In the genomic region with DNA sequence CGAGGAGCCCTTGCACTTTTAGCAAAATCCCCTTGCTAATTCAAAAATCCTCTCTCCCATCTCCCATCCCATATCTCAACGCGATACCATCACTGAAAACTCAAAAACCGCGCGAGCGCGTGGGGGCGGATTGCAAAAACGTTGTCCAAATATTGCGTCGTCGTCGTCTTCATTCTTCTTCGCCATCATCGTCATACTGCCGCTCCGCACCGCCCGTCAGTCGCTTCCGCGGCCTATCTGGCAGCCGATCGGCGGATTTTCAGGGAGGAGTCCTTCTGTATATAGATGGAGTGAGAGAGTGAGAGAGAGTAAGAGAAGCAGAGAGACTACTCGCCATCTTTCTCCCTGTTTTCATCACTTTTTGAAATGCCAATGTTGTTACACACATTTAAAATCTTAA, we compare ENCODE assay signal across 5 worm cellular contexts.
TF ChIP-seq lines count a peak whose summit lies in the region.

No protein-coding gene starts in this region.

TF ChIP-seq in whole organism, L3 larva, 47 proteins besides CTCF, POLR2A, EP300 and RAD21:
- TF ChIP-seq elt-1 (tag; optimal IDR thresholded peaks at IDR 0.05; lab: Kevin White, UChicago): peak; percentile 18
- TF ChIP-seq fos-1 (tag; optimal IDR thresholded peaks at IDR 0.05; lab: Kevin White, UChicago): no peak
- TF ChIP-seq pqm-1 (tag; optimal IDR thresholded peaks at IDR 0.05; lab: Kevin White, UChicago): no peak
- no peak for TF ChIP-seq tbx-2 (tag; optimal IDR thresholded peaks at IDR 0.05; lab: Kevin White, UChicago)
- TF ChIP-seq nhr-237 (tag; optimal IDR thresholded peaks at IDR 0.05; lab: Kevin White, UChicago): no peak
- no peak for TF ChIP-seq nhr-43 (tag; optimal IDR thresholded peaks at IDR 0.05; lab: Kevin White, UChicago; ENCODE audit: poor library complexity, severe bottlenecking)
- TF ChIP-seq nhr-25 (tag; optimal IDR thresholded peaks at IDR 0.05; lab: Kevin White, UChicago): peak; percentile 48

TF ChIP-seq in whole organism, L4 larva, 104 proteins besides CTCF, POLR2A, EP300 and RAD21:
- TF ChIP-seq nhr-77 (tag; optimal IDR thresholded peaks at IDR 0.05; lab: Kevin White, UChicago) (no peak), zfp-2 (tag; optimal IDR thresholded peaks at IDR 0.05; lab: Kevin White, UChicago) (no peak), nhr-76 (tag; optimal IDR thresholded peaks at IDR 0.05; lab: Kevin White, UChicago) (no peak), aha-1 (tag; lab: Kevin White, UChicago) (peak; percentile 69), lin-39 (tag; optimal IDR thresholded peaks at IDR 0.05; lab: Kevin White, UChicago) (no peak), ceh-28 (tag; optimal IDR thresholded peaks at IDR 0.05; lab: Kevin White, UChicago) (no peak), fkh-10 (GFP tag; optimal IDR thresholded peaks at IDR 0.05; lab: Kevin White, UChicago) (no peak), set-16 (GFP tag; IDR thresholded peaks at IDR 0.05; lab: Robert Waterston, UW) (peak; percentile 56; the same call in 1 of the 2 replicates)
TF ChIP-seq in whole organism, L4 larva: peak in this region for 2.

TF ChIP-seq in whole organism, late embryonic, 69 proteins besides CTCF, POLR2A, EP300 and RAD21:
- no peak for TF ChIP-seq ceh-45 (GFP tag; IDR thresholded peaks at IDR 0.05; lab: Robert Waterston, UW)
- TF ChIP-seq rnt-1 (tag; optimal IDR thresholded peaks at IDR 0.05; lab: Kevin White, UChicago): peak; percentile 46
- no peak for TF ChIP-seq ceh-9 (tag; optimal IDR thresholded peaks at IDR 0.05; lab: Kevin White, UChicago)
- TF ChIP-seq nhr-232 (tag; optimal IDR thresholded peaks at IDR 0.05; lab: Kevin White, UChicago): no peak
- TF ChIP-seq lin-11 (tag; optimal IDR thresholded peaks at IDR 0.05; lab: Kevin White, UChicago): no peak
- TF ChIP-seq fkh-6 (tag; optimal IDR thresholded peaks at IDR 0.05; lab: Kevin White, UChicago): no peak
- TF ChIP-seq elt-4 (tag; optimal IDR thresholded peaks at IDR 0.05; lab: Kevin White, UChicago): peak; percentile 45

TF ChIP-seq in whole organism, mixed stage, embryonic, 35 proteins besides CTCF, POLR2A, EP300 and RAD21:
- no peak for TF ChIP-seq ceh-39 (tag; optimal IDR thresholded peaks at IDR 0.05; lab: Kevin White, UChicago)
- TF ChIP-seq mep-1 (tag; optimal IDR thresholded peaks at IDR 0.05; lab: Kevin White, UChicago): no peak
- TF ChIP-seq nhr-237 (tag; optimal IDR thresholded peaks at IDR 0.05; lab: Kevin White, UChicago): no peak
- peak; percentile 29 for TF ChIP-seq ham-2 (GFP tag; optimal IDR thresholded peaks at IDR 0.05; lab: Kevin White, UChicago)

TF ChIP-seq in whole organism, young adult, 124 proteins besides CTCF, POLR2A, EP300 and RAD21:
- peak; percentile 66 for TF ChIP-seq zfh-2 (GFP tag; conservative IDR thresholded peaks at IDR 0.05; lab: Robert Waterston, UW)
- no peak for TF ChIP-seq F37B4.10 (GFP tag; IDR thresholded peaks at IDR 0.05; lab: Robert Waterston, UW)
TF ChIP-seq in whole organism, young adult: peak in this region for 1.
